Fruit fly (Drosophila melanogaster) whole organism, embryonic: ENCODE results near the gene Neurl4.

ENCODE experiments used
- Abd-B ChIP-seq: fragments of 200-800 bp; sonication (Bioruptor generic); optimal IDR thresholded peaks from 2 replicates; lab custom pipeline; 2018; ENCODE audit warnings: missing biosample characterization, mild to moderate bottlenecking, missing genetic modification characterization, moderate library complexity
- B-H2 ChIP-seq: fragments of 200-800 bp; sonication (Bioruptor generic); optimal IDR thresholded peaks from 2 replicates; lab custom pipeline; 2018; ENCODE audit warnings: missing biosample characterization, mild to moderate bottlenecking, missing genetic modification characterization
- BEAF-32 ChIP-seq: fragments of 200-800 bp; sonication (Bioruptor generic); optimal IDR thresholded peaks from 3 replicates; lab custom pipeline; 2017; ENCODE audit warnings: missing biosample characterization, missing genetic modification characterization, mild to moderate bottlenecking, moderate library complexity, missing genetic modification reagents
- Bteb2 ChIP-seq: fragments of 200-800 bp; sonication (Bioruptor generic); optimal IDR thresholded peaks from 2 replicates; lab custom pipeline; 2016; ENCODE audit warnings: missing biosample characterization, missing genetic modification characterization
- CG10431 ChIP-seq: fragments of 200-800 bp; sonication (Bioruptor generic); optimal IDR thresholded peaks from 3 replicates; lab custom pipeline; 2018; ENCODE audit warnings: missing biosample characterization, mild to moderate bottlenecking, missing genetic modification characterization
- CG10543 ChIP-seq: fragments of 200-800 bp; sonication (Bioruptor generic); optimal IDR thresholded peaks from 3 replicates; lab custom pipeline; 2017; ENCODE audit warnings: missing biosample characterization, mild to moderate bottlenecking, missing genetic modification characterization, moderate library complexity
- CG16813 ChIP-seq: fragments of 200-800 bp; sonication (Bioruptor generic); IDR thresholded peaks from 3 replicates; pipeline ENCODE4 v1.3.6; 2022; ENCODE audit warnings: missing biosample characterization, missing genetic modification characterization; ENCODE audit not compliant: partially characterized antibody
- CG18011 ChIP-seq: fragments of 200-800 bp; sonication (Bioruptor generic); optimal IDR thresholded peaks from 2 replicates; lab custom pipeline; 2017; ENCODE audit warnings: missing biosample characterization, missing genetic modification characterization, mild to moderate bottlenecking, moderate library complexity, missing genotype
- CG18619 ChIP-seq: fragments of 200-800 bp; sonication (Bioruptor generic); optimal IDR thresholded peaks from 3 replicates; lab custom pipeline; 2017; ENCODE audit warnings: missing biosample characterization, mild to moderate bottlenecking, missing genetic modification characterization
- CG3838 ChIP-seq: fragments of 200-800 bp; sonication (Bioruptor generic); optimal IDR thresholded peaks from 3 replicates; lab custom pipeline; 2016; ENCODE audit warnings: missing biosample characterization, missing genetic modification characterization
- Dip3 ChIP-seq: fragments of 200-800 bp; sonication (Bioruptor generic); optimal IDR thresholded peaks from 3 replicates; lab custom pipeline; 2016; ENCODE audit warnings: missing biosample characterization, missing genetic modification characterization
- Elba2 ChIP-seq: fragments of 200-800 bp; sonication (Bioruptor generic); optimal IDR thresholded peaks from 3 replicates; lab custom pipeline; 2016; ENCODE audit warnings: missing biosample characterization, missing genetic modification characterization
- GATAe ChIP-seq: fragments of 200-800 bp; sonication (Bioruptor generic); conservative IDR thresholded peaks from 2 replicates; pipeline ENCODE4 v1.3.6; 2022; ENCODE audit warnings: missing biosample characterization, missing genetic modification characterization
- H15 ChIP-seq: fragments of 200-800 bp; sonication (Bioruptor generic); IDR thresholded peaks from 3 replicates; pipeline ENCODE4 v1.3.6; 2022; ENCODE audit warnings: missing biosample characterization, missing genetic modification characterization
- Hsf ChIP-seq: fragments of 200-800 bp; sonication (Bioruptor generic); optimal IDR thresholded peaks from 3 replicates; lab custom pipeline; 2016; ENCODE audit warnings: missing biosample characterization, missing genetic modification characterization
- Max ChIP-seq: fragments of 200-800 bp; sonication (Bioruptor generic); optimal IDR thresholded peaks from 2 replicates; lab custom pipeline; 2016; ENCODE audit warnings: missing biosample characterization, mild to moderate bottlenecking, missing genetic modification characterization
- Neu2 ChIP-seq: fragments of 200-800 bp; sonication (Bioruptor generic); optimal IDR thresholded peaks from 3 replicates; lab custom pipeline; 2016; ENCODE audit warnings: missing biosample characterization, missing genetic modification characterization, borderline replicate concordance
- NfI ChIP-seq: fragments of 200-800 bp; sonication (Bioruptor generic); optimal IDR thresholded peaks from 3 replicates; lab custom pipeline; 2018; ENCODE audit warnings: missing biosample characterization, mild to moderate bottlenecking, missing genetic modification characterization, moderate library complexity
- Optix ChIP-seq: fragments of 200-800 bp; sonication (Bioruptor generic); IDR thresholded peaks from 3 replicates; pipeline ENCODE4 v1.3.6; 2022; ENCODE audit warnings: missing biosample characterization, missing genetic modification characterization
- Ravus ChIP-seq: fragments of 200-800 bp; sonication (Bioruptor generic); IDR thresholded peaks from 2 replicates; pipeline ENCODE4 v1.3.6; 2022; ENCODE audit warnings: missing biosample characterization, missing genetic modification characterization
- Side ChIP-seq: fragments of 200-800 bp; sonication (Bioruptor generic); optimal IDR thresholded peaks from 2 replicates; lab custom pipeline; 2016; ENCODE audit warnings: missing biosample characterization, missing genetic modification characterization
- Sin3A ChIP-seq: fragments of >200 bp; optimal IDR thresholded peaks from 2 replicates; lab custom pipeline; 2018
- Taf1 ChIP-seq: fragments of 200-800 bp; sonication (Bioruptor generic); IDR thresholded peaks from 2 replicates; pipeline ENCODE4 v1.3.6; 2022; ENCODE audit warnings: missing biosample characterization, missing genetic modification characterization
- Xrp1 ChIP-seq: fragments of 200-800 bp; sonication (Bioruptor generic); IDR thresholded peaks from 2 replicates; pipeline ENCODE4 v1.3.6; 2022; ENCODE audit warnings: missing biosample characterization, missing genetic modification characterization
- bbx ChIP-seq: fragments of 200-800 bp; sonication (Bioruptor generic); IDR thresholded peaks from 2 replicates; pipeline ENCODE4 v1.3.6; 2022; ENCODE audit warnings: missing biosample characterization, missing genetic modification characterization; ENCODE audit not compliant: partially characterized antibody
- btn ChIP-seq: fragments of 200-800 bp; sonication (Bioruptor generic); optimal IDR thresholded peaks from 2 replicates; lab custom pipeline; 2016; ENCODE audit warnings: missing biosample characterization, missing genetic modification characterization
- chinmo ChIP-seq: fragments of 200-800 bp; sonication (Bioruptor generic); IDR thresholded peaks from 4 replicates; pipeline ENCODE4 v1.3.6; 2022; ENCODE audit warnings: missing biosample characterization, missing genetic modification characterization; ENCODE audit not compliant: partially characterized antibody
- crol ChIP-seq: fragments of 200-800 bp; sonication (Bioruptor generic); IDR thresholded peaks from 2 replicates; pipeline ENCODE4 v1.3.6; 2022; ENCODE audit warnings: missing biosample characterization, missing genetic modification characterization
- crp ChIP-seq, 2 experiments: fragments of 200-800 bp; sonication (Bioruptor generic); optimal IDR thresholded peaks; 2 replicates in 1 of 2; 3 replicates in 1 of 2; lab custom pipeline; 2017; ENCODE audit warnings: missing biosample characterization in 2 of 2, missing genetic modification characterization in 2 of 2, mild to moderate bottlenecking in 1 of 2, moderate library complexity in 1 of 2
- fd64A ChIP-seq: fragments of 200-800 bp; sonication (Bioruptor generic); optimal IDR thresholded peaks from 3 replicates; lab custom pipeline; 2018; ENCODE audit warnings: missing biosample characterization, mild to moderate bottlenecking, missing genetic modification characterization
- ftz-f1 ChIP-seq: fragments of 200-800 bp; sonication (Bioruptor generic); optimal IDR thresholded peaks from 2 replicates; lab custom pipeline; 2016; ENCODE audit warnings: missing biosample characterization, missing genetic modification characterization
- gce ChIP-seq: fragments of 200-800 bp; sonication (Bioruptor generic); IDR thresholded peaks from 3 replicates; pipeline ENCODE4 v1.3.6; 2022; ENCODE audit warnings: missing biosample characterization, missing genetic modification characterization
- gcm2 ChIP-seq: fragments of 200-800 bp; sonication (Bioruptor generic); optimal IDR thresholded peaks from 2 replicates; lab custom pipeline; 2016; ENCODE audit warnings: missing biosample characterization, missing genetic modification characterization
- gt ChIP-seq: fragments of 200-800 bp; sonication (Bioruptor generic); IDR thresholded peaks from 2 replicates; pipeline ENCODE4 v1.3.6; 2022; ENCODE audit warnings: missing biosample characterization, missing genetic modification characterization
- hb ChIP-seq: fragments of 200-800 bp; sonication (Bioruptor generic); IDR thresholded peaks from 3 replicates; pipeline ENCODE4 v1.3.6; 2022; ENCODE audit warnings: missing biosample characterization, missing genetic modification characterization; ENCODE audit not compliant: partially characterized antibody
- inv ChIP-seq: fragments of 200-800 bp; sonication (Bioruptor generic); IDR thresholded peaks from 2 replicates; pipeline ENCODE4 v1.3.6; 2022; ENCODE audit warnings: missing biosample characterization, missing genetic modification characterization; ENCODE audit not compliant: partially characterized antibody
- ken ChIP-seq: fragments of 200-800 bp; sonication (Bioruptor generic); IDR thresholded peaks from 3 replicates; pipeline ENCODE4 v1.3.6; 2022; ENCODE audit warnings: missing biosample characterization, missing genetic modification characterization
- kni ChIP-seq: fragments of 200-800 bp; sonication (Bioruptor generic); optimal IDR thresholded peaks from 3 replicates; lab custom pipeline; 2017; ENCODE audit warnings: mild to moderate bottlenecking, missing biosample characterization, missing genetic modification reagents, missing genetic modification characterization
- lola ChIP-seq, 3 experiments: fragments of >200 bp in 2 of 3; fragments of 200-800 bp in 1 of 3; sonication (Bioruptor generic) in 1 of 3; optimal IDR thresholded peaks; 2 replicates each; lab custom pipeline; 2017 to 2019; ENCODE audit warnings: missing biosample characterization in 3 of 3, missing genetic modification characterization in 3 of 3, mild to moderate bottlenecking in 1 of 3, moderate library complexity in 1 of 3
- oc ChIP-seq: fragments of 200-800 bp; sonication (Bioruptor generic); optimal IDR thresholded peaks from 2 replicates; lab custom pipeline; 2018; ENCODE audit warnings: missing biosample characterization, mild to moderate bottlenecking, missing genetic modification characterization, moderate library complexity
- pita ChIP-seq: fragments of 200-800 bp; sonication (Bioruptor generic); optimal IDR thresholded peaks from 2 replicates; lab custom pipeline; 2017; ENCODE audit warnings: missing biosample characterization, mild to moderate bottlenecking, missing genetic modification characterization
- pros ChIP-seq: fragments of 200-800 bp; sonication (Bioruptor generic); optimal IDR thresholded peaks from 3 replicates; lab custom pipeline; 2019; ENCODE audit warnings: missing biosample characterization, mild to moderate bottlenecking, missing genetic modification characterization, moderate library complexity
- ranshi ChIP-seq: fragments of 200-800 bp; sonication (Bioruptor generic); IDR thresholded peaks from 2 replicates; pipeline ENCODE4 v1.3.6; 2022; ENCODE audit warnings: missing biosample characterization, missing genetic modification characterization
- ro ChIP-seq: fragments of 200-800 bp; sonication (Bioruptor generic); IDR thresholded peaks from 2 replicates; pipeline ENCODE4 v1.3.6; 2022; ENCODE audit warnings: missing biosample characterization, missing genetic modification characterization
- so ChIP-seq: fragments of 200-800 bp; sonication (Bioruptor generic); IDR thresholded peaks from 3 replicates; pipeline ENCODE4 v1.3.6; 2022; ENCODE audit warnings: missing biosample characterization, missing genetic modification characterization
- tap ChIP-seq: fragments of 200-800 bp; optimal IDR thresholded peaks from 3 replicates; lab custom pipeline; 2019; ENCODE audit warnings: missing biosample characterization, mild to moderate bottlenecking, missing genetic modification characterization, moderate library complexity
- tll ChIP-seq, 2 experiments: fragments of 200-800 bp in 1 of 2; fragments of >200 bp in 1 of 2; sonication (Bioruptor generic) in 1 of 2; optimal IDR thresholded peaks; 2 replicates each; lab custom pipeline; 2017 to 2019; ENCODE audit warnings: missing biosample characterization in 2 of 2, missing genetic modification characterization in 2 of 2, mild to moderate bottlenecking in 1 of 2, moderate library complexity in 1 of 2
- trem ChIP-seq: fragments of 200-800 bp; optimal IDR thresholded peaks from 3 replicates; lab custom pipeline; 2019; ENCODE audit warnings: missing biosample characterization, mild to moderate bottlenecking, missing genetic modification characterization, moderate library complexity
- vfl ChIP-seq: fragments of 200-800 bp; sonication (Bioruptor generic); optimal IDR thresholded peaks from 2 replicates; lab custom pipeline; 2016; ENCODE audit warnings: missing biosample characterization, missing genetic modification characterization
- vvl ChIP-seq: fragments of 200-800 bp; sonication (Bioruptor generic); IDR thresholded peaks from 2 replicates; pipeline ENCODE4 v1.3.6; 2022; ENCODE audit warnings: missing biosample characterization, missing genetic modification characterization
- z ChIP-seq: fragments of 200-800 bp; sonication (Bioruptor generic); IDR thresholded peaks from 3 replicates; pipeline ENCODE4 v1.3.6; 2022; ENCODE audit warnings: missing biosample characterization, missing genetic modification characterization

Gene Neurl4

DNA sequence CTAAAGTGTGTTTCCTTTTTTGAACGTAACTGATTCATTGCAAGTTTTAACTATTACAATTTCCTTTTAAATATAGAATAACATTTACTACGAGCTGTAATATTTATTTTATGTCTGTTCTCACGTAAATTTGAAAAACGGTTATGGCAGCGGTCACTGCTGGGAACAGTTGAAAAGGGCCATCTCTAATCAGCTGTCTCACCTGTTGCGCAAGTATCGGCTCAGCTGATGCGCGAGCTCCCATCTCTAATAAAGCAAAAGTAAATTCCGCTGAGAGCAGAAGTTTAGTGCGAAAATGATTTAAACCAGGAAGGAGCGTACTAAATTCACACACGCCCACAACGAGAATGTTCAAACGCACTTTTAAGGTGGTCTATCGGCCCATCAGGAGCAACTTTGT is 21.9 kb upstream of the Neurl4 start, which contains the start of gene Pex1 (continued):
- TF ChIP-seq CG18011, result no peak
- TF ChIP-seq inv (GFP tag; lab: Robert Waterston, UW), result peak; percentile 66
- TF ChIP-seq z (GFP tag; lab: Robert Waterston, UW), result no peak
- no peak; the same call in 2 of the 3 replicates for TF ChIP-seq hb (GFP tag; lab: Robert Waterston, UW)
- TF ChIP-seq ftz-f1, result no peak
- TF ChIP-seq CG3838 (GFP tag; lab: Kevin White, UChicago), result no peak
- no peak for TF ChIP-seq so (GFP tag; lab: Robert Waterston, UW)
- TF ChIP-seq Bteb2 (GFP tag; lab: Kevin White, UChicago), result no peak
- TF ChIP-seq pros (GFP tag; lab: Kevin White, UChicago), result no peak
- TF ChIP-seq gcm2 (GFP tag; lab: Kevin White, UChicago), result no peak
- no peak for TF ChIP-seq CG10543 (GFP tag; lab: Kevin White, UChicago)
- no peak for TF ChIP-seq gt
- no peak for TF ChIP-seq tll (GFP tag; optimal IDR thresholded peaks at IDR 0.05; lab: Kevin White, UChicago)
- no peak for TF ChIP-seq Taf1 (GFP tag; lab: Robert Waterston, UW)
- TF ChIP-seq gce, result no peak
- no peak for TF ChIP-seq NfI (GFP tag; lab: Kevin White, UChicago)
- TF ChIP-seq Optix (GFP tag; lab: Robert Waterston, UW), result no peak
- TF ChIP-seq crp (GFP tag; optimal IDR thresholded peaks at IDR 0.05; lab: Kevin White, UChicago), result peak; percentile 98 to 99
- no peak for TF ChIP-seq Side (GFP tag; lab: Kevin White, UChicago)
- no peak; the same call in 2 of the 3 replicates for TF ChIP-seq H15 (GFP tag; lab: Robert Waterston, UW)
- TF ChIP-seq Dip3 (GFP tag; lab: Kevin White, UChicago), result no peak
- TF ChIP-seq Max (GFP tag; lab: Kevin White, UChicago), result peak; percentile 42
- no peak for TF ChIP-seq GATAe (GFP tag; lab: Robert Waterston, UW)
- TF ChIP-seq Xrp1 (GFP tag; lab: Robert Waterston, UW), result no peak; the same call in 1 of the 2 replicates
- TF ChIP-seq ranshi, result no peak
- peak; percentile 55 for TF ChIP-seq Sin3A
- TF ChIP-seq trem (tag; lab: Kevin White, UChicago), result peak; percentile 35
- peak; percentile 47; the same call in 1 of the 3 replicates for TF ChIP-seq ken (GFP tag; lab: Robert Waterston, UW)
- TF ChIP-seq tap (tag; lab: Kevin White, UChicago), result no peak
- TF ChIP-seq fd64A, result no peak
- no peak for TF ChIP-seq crol
- TF ChIP-seq chinmo (GFP tag; lab: Robert Waterston, UW), result no peak; the same call in 3 of the 4 replicates
- TF ChIP-seq btn (GFP tag; lab: Kevin White, UChicago), result no peak
- TF ChIP-seq kni, result no peak
- no peak for TF ChIP-seq Ravus (GFP tag; lab: Robert Waterston, UW)
- TF ChIP-seq vvl (GFP tag; lab: Robert Waterston, UW), result peak; percentile 39; the same call in 1 of the 2 replicates
- TF ChIP-seq CG18619 (GFP tag; lab: Kevin White, UChicago), result no peak
- TF ChIP-seq lola (GFP tag; optimal IDR thresholded peaks at IDR 0.05; lab: Kevin White, UChicago), result no peak
- TF ChIP-seq CG16813 (GFP tag; lab: Robert Waterston, UW), result peak; percentile 81
- no peak for TF ChIP-seq B-H2 (GFP tag; lab: Kevin White, UChicago)
- TF ChIP-seq Elba2 (GFP tag; lab: Kevin White, UChicago), result no peak
- TF ChIP-seq Abd-B (GFP tag; lab: Kevin White, UChicago), result no peak
- no peak for TF ChIP-seq Neu2 (GFP tag; lab: Kevin White, UChicago)
- TF ChIP-seq ro (GFP tag; lab: Robert Waterston, UW), result no peak
- TF ChIP-seq pita (GFP tag; lab: Kevin White, UChicago), result no peak
- peak; percentile 89 for TF ChIP-seq bbx (GFP tag; lab: Robert Waterston, UW)
- TF ChIP-seq oc (tag; lab: Kevin White, UChicago), result no peak
- TF ChIP-seq vfl (GFP tag; lab: Kevin White, UChicago), result no peak
- TF ChIP-seq BEAF-32 (GFP tag; lab: Kevin White, UChicago), result peak; percentile 83
- TF ChIP-seq Hsf, result no peak
- no peak for TF ChIP-seq CG10431 (GFP tag; lab: Kevin White, UChicago)
